Worm (Caenorhabditis elegans) whole organism, young adult: ENCODE data around the gene npax-1.
"Not testable (repeated sequence)": the region's sequence is repeated elsewhere in the genome, so short reads cannot be mapped to it uniquely, and the experiment has no call there.

ENCODE experiments used
- B0035.1 ChIP-seq: sonication (generic microtip); optimal IDR thresholded peaks from 2 replicates; lab custom pipeline; 2016; ENCODE audit warnings: missing genetic modification characterization, mild to moderate bottlenecking, missing compliant biosample characterization, missing genotype, missing genetic modification reagents
- C06A6.2 ChIP-seq: fragments of 200-800 bp; sonication (Bioruptor generic); conservative IDR thresholded peaks from 2 replicates; pipeline ENCODE4 v1.3.6; 2022; ENCODE audit warnings: missing genetic modification characterization, missing compliant biosample characterization
- C17E4.6 ChIP-seq: fragments of 200-800 bp; sonication (Bioruptor generic); IDR thresholded peaks from 2 replicates; pipeline ENCODE4 v1.3.6; 2022; ENCODE audit warnings: missing genetic modification reagents, missing genetic modification characterization, missing compliant biosample characterization
- F57C9.4 ChIP-seq: sonication (generic microtip); optimal IDR thresholded peaks from 2 replicates; lab custom pipeline; 2017; ENCODE audit warnings: mild to moderate bottlenecking, missing genetic modification characterization, missing compliant biosample characterization
- Y79H2A.3 ChIP-seq: fragments of 200-800 bp; sonication (Bioruptor generic); conservative IDR thresholded peaks from 2 replicates; pipeline ENCODE4 v1.3.6; 2022; ENCODE audit warnings: missing genetic modification reagents, missing genetic modification characterization, missing compliant biosample characterization
- Y95B8A.8 ChIP-seq: fragments of 200-800 bp; sonication (Bioruptor generic); IDR thresholded peaks from 2 replicates; pipeline ENCODE4 v1.3.6; 2022; ENCODE audit warnings: missing genetic modification reagents, missing genetic modification characterization, missing compliant biosample characterization
- ZK185.1 ChIP-seq: sonication (generic microtip); optimal IDR thresholded peaks from 2 replicates; lab custom pipeline; 2016; ENCODE audit warnings: mild to moderate bottlenecking, missing genetic modification characterization, missing compliant biosample characterization; ENCODE audit not compliant: poor library complexity, severe bottlenecking
- attf-5 ChIP-seq: fragments of 200-800 bp; sonication (Bioruptor generic); optimal IDR thresholded peaks from 2 replicates; lab custom pipeline; 2018; ENCODE audit warnings: mild to moderate bottlenecking, missing genetic modification characterization, missing compliant biosample characterization
- attf-6 ChIP-seq: fragments of 200-800 bp; sonication (Bioruptor generic); IDR thresholded peaks from 2 replicates; pipeline ENCODE4 v1.3.6; 2022; ENCODE audit warnings: missing genetic modification reagents, missing genetic modification characterization, missing compliant biosample characterization
- egl-18 ChIP-seq: fragments of 200-800 bp; sonication (Bioruptor generic); IDR thresholded peaks from 2 replicates; pipeline ENCODE4 v1.3.6; 2022; ENCODE audit warnings: missing genetic modification reagents, missing genetic modification characterization, missing compliant biosample characterization
- ekl-4 ChIP-seq: fragments of 200-800 bp; sonication (Bioruptor generic); IDR thresholded peaks from 2 replicates; pipeline ENCODE4 v1.3.6; 2022; ENCODE audit warnings: missing genetic modification reagents, missing genetic modification characterization, missing compliant biosample characterization
- hmg-1.2 ChIP-seq: fragments of 200-800 bp; sonication (Bioruptor generic); IDR thresholded peaks from 2 replicates; pipeline ENCODE4 v1.3.6; 2022; ENCODE audit warnings: missing genetic modification reagents, missing genetic modification characterization, missing compliant biosample characterization
- hsf-1 ChIP-seq: fragments of 200-800 bp; sonication (Bioruptor generic); IDR thresholded peaks from 2 replicates; pipeline ENCODE4 v1.3.6; 2022; ENCODE audit warnings: missing genetic modification reagents, missing genetic modification characterization, missing compliant biosample characterization
- let-526 ChIP-seq: fragments of 200-800 bp; sonication (Bioruptor generic); IDR thresholded peaks from 2 replicates; pipeline ENCODE4 v1.3.6; 2022; ENCODE audit warnings: missing genetic modification reagents, missing genetic modification characterization, missing compliant biosample characterization
- let-607 ChIP-seq, 2 experiments: fragments of 200-800 bp in 1 of 2; sonication (Bioruptor generic) in 1 of 2; sonication (generic microtip) in 1 of 2; optimal IDR thresholded peaks; 2 replicates each; lab custom pipeline; 2016 to 2018; ENCODE audit warnings: mild to moderate bottlenecking in 2 of 2, missing compliant biosample characterization in 2 of 2, missing genetic modification characterization in 2 of 2, moderate library complexity in 2 of 2, missing genotype in 1 of 2
- lin-26 ChIP-seq: fragments of 200-800 bp; sonication (Bioruptor generic); IDR thresholded peaks from 2 replicates; pipeline ENCODE4 v1.3.6; 2022; ENCODE audit warnings: missing genetic modification reagents, missing genetic modification characterization, missing compliant biosample characterization
- madf-6 ChIP-seq: fragments of 200-800 bp; sonication (Bioruptor generic); IDR thresholded peaks from 2 replicates; pipeline ENCODE4 v1.3.6; 2022; ENCODE audit warnings: missing genetic modification reagents, missing genetic modification characterization, missing compliant biosample characterization
- nfya-1 ChIP-seq: sonication (generic microtip); optimal IDR thresholded peaks from 2 replicates; lab custom pipeline; 2017; ENCODE audit warnings: antibody characterized with exemption, missing compliant biosample characterization, missing genetic modification characterization, borderline replicate concordance; ENCODE audit not compliant: insufficient read depth
- nfyb-1 ChIP-seq: fragments of 200-800 bp; sonication (Bioruptor generic); IDR thresholded peaks from 2 replicates; pipeline ENCODE4 v1.3.6; 2022; ENCODE audit warnings: missing genetic modification reagents, missing genetic modification characterization, missing compliant biosample characterization
- nhr-80 ChIP-seq: sonication (generic microtip); optimal IDR thresholded peaks from 2 replicates; lab custom pipeline; 2016; ENCODE audit warnings: missing genetic modification characterization, missing compliant biosample characterization
- pbrm-1 ChIP-seq: fragments of 200-800 bp; sonication (Bioruptor generic); IDR thresholded peaks from 2 replicates; pipeline ENCODE4 v1.3.6; 2022; ENCODE audit warnings: missing genetic modification reagents, missing genetic modification characterization, missing compliant biosample characterization
- rpc-1 ChIP-seq, 2 experiments: fragments of 150-350 bp in 1 of 2; sonication (generic microtip) in 1 of 2; optimal IDR thresholded peaks; 2 replicates each; lab custom pipeline; 2014 to 2018; ENCODE audit warnings: missing biosample characterization in 1 of 2, missing genetic modification characterization in 1 of 2, missing genetic modification reagents in 1 of 2, missing genotype in 1 of 2
- sdz-38 ChIP-seq: sonication (generic microtip); optimal IDR thresholded peaks from 2 replicates; lab custom pipeline; 2016; ENCODE audit warnings: missing genotype, missing genetic modification characterization, missing compliant biosample characterization
- snpc-3.4 ChIP-seq: sonication (generic microtip); optimal IDR thresholded peaks from 2 replicates; lab custom pipeline; 2017; ENCODE audit warnings: missing genetic modification characterization, mild to moderate bottlenecking, missing compliant biosample characterization, antibody characterized with exemption, moderate library complexity, missing genotype, missing genetic modification reagents
- snpc-4 ChIP-seq, 5 experiments: fragments of 150-350 bp in 1 of 5; sonication (generic microtip) in 4 of 5; optimal IDR thresholded peaks; 2 replicates each; lab custom pipeline; 2014 to 2018; ENCODE audit warnings: missing genetic modification characterization in 5 of 5, missing biosample characterization in 3 of 5, antibody characterized with exemption in 2 of 5, mild to moderate bottlenecking in 2 of 5, missing compliant biosample characterization in 2 of 5, missing genotype in 2 of 5, moderate library complexity in 2 of 5, missing genetic modification reagents in 1 of 5
- ztf-28 ChIP-seq: fragments of 200-800 bp; sonication (Bioruptor generic); IDR thresholded peaks from 2 replicates; pipeline ENCODE4 v1.3.6; 2022; ENCODE audit warnings: missing genetic modification reagents, missing genetic modification characterization, missing compliant biosample characterization
- ztf-3 ChIP-seq: fragments of 200-800 bp; sonication (Bioruptor generic); optimal IDR thresholded peaks from 2 replicates; lab custom pipeline; 2018; ENCODE audit warnings: mild to moderate bottlenecking, missing genetic modification characterization, missing compliant biosample characterization

The npax-1 gene

DNA sequence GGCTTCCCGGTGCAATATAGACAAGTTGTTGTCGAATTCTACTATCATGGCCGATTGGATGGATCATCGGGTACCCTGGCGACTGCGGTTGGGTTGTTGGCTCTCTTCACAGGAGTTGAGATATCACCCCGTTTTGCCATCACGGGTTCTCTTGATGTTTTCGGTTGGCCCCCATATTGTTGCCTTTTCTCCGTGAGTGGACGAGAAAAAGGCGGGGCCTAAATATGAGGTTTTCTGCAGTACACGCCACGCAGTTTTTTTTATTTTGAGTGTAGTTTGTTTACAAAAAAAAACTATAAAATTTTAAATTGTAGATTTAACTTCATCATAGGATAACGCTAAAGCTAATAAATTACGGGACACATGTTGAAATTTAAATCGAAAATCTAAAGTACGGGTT, 41.2 kb upstream of the npax-1 start:
- TF ChIP-seq hsf-1 (GFP tag; lab: Robert Waterston, UW) (0 out of 2 replicates have a peak, but pooled peaks have one; percentile 56), C17E4.6 (GFP tag; lab: Robert Waterston, UW) (0 out of 2 replicates have a peak, but pooled peaks have one; percentile 30), ekl-4 (GFP tag; lab: Robert Waterston, UW) (peak; percentile 42), madf-6 (GFP tag; lab: Robert Waterston, UW) (peak; percentile 60), ztf-28 (GFP tag; lab: Robert Waterston, UW) (0 out of 2 replicates have a peak, but pooled peaks have one; percentile 32), hmg-1.2 (GFP tag; lab: Robert Waterston, UW) (0 out of 2 replicates have a peak, but pooled peaks have one; percentile 21), pbrm-1 (GFP tag; lab: Robert Waterston, UW) (peak; percentile 44; the same call in 1 of the 2 replicates), nfyb-1 (peak; percentile 30; the same call in 1 of the 2 replicates)

DNA sequence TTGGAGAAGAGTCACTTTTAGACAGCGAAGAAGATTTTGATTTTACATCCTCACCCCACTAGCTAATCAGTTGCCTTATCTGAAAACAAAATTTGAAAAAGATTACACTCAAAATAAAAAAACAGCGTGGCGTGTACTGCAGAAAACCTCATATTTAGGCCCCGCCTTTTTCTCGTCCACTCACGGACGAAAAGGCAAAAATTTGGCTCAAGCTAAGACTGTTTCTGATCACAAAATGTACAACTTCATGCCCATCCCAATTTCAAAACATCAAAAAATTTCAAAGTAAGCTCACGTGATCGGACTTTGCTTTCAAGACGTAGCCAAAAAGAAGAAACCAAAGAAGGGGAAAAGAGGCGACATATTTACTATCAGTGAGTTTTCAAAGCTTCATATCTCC, 40.5 kb upstream of the npax-1 start:
- TF ChIP-seq snpc-4 (GFP tag; optimal IDR thresholded peaks at IDR 0.05; lab: Kevin White, UChicago), result peak; percentile 40
- TF ChIP-seq snpc-4 (tag; optimal IDR thresholded peaks at IDR 0.05; lab: Kevin White, UChicago), result peak in 2 of 4 experiments; percentile 89 to 93
- TF ChIP-seq, all 124 proteins: peak for 1; not testable (repeated sequence) for 123

DNA sequence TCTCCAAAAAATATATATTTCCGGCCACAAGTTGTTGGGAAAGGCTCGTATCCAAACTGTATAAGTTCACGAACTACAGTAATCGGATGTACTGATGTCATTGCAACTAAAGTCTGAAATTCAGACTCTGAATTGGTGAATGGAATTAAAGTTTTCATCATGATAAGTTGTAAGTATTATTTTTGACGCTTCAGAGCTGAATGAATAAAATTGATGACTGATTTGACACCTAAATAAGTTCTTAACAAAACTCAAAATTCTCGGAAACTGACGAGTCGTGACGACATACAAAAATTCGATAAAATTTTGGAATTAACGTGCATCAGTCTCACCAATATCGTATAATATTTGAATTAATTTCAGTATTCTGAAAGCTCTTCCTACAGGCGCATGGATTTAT, 39.1 kb upstream of the npax-1 start, which contains the start of gene F43E2.11:
Gene F43E2.11, minus strand, starts transcription at position 101 of the 400 bp plus-strand sequence.
- TF ChIP-seq C06A6.2 (GFP tag; lab: Robert Waterston, UW); nfya-1 (tag; lab: Kevin White, UChicago); sdz-38: not testable (repeated sequence)

DNA sequence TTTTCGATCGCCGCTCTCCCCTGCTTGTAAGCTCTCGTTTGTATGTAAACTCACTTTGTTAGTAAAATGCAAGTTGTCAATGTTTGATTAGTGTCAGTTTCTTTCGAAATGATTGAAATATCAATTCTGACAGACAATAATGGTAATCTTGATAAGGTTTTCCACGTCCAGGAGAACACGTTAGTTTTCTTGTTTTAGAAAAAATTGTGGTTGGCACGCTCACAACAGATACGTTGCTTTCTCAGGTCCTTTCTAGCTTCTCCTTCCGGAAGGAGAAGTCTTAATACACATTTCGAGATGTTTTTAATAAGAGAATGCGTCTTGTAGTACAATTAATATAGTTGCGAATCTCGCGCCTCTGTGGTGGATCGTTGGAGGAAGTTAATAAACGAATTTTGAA, 37.6 kb upstream of the npax-1 start, which contains the start of gene F43E2.6:
Gene F43E2.6, minus strand, starts transcription at position 101 of the 400 bp plus-strand sequence.
- no peak for TF ChIP-seq Y95B8A.8
- no peak for TF ChIP-seq let-607 (tag; optimal IDR thresholded peaks at IDR 0.05; lab: Kevin White, UChicago)
- no peak for TF ChIP-seq egl-18 (GFP tag; lab: Robert Waterston, UW)
- TF ChIP-seq Y79H2A.3 (GFP tag; lab: Robert Waterston, UW), result no peak
- TF ChIP-seq snpc-3.4 (tag; lab: Kevin White, UChicago), result no peak

DNA sequence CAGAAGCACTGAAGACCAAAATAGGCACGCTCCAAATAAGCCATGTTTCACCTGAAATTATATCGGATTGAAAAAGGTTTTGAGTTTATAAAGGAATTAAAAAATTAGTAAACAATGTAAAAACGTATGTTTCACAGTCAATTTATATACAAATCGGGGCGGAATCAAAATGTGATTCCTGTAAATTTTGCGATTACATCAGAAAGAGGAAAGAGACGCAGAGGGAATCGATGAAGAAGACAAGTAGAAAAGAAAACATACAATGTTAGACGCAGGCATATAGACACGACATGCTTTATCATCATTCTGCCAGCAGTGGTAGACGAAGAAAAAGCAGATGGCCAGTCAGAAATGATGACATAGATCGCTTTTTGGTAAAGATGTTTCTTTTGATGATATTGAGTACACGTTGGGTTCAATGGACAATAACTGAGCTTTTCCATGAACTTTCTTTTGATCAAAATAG, 32.9 kb upstream of the npax-1 start, which contains the start of gene msra-1:
Gene msra-1, minus strand, starts transcription at position 51 of the 466 bp plus-strand sequence.
- no peak for TF ChIP-seq B0035.1 (tag; lab: Kevin White, UChicago)
- peak; percentile 32 for TF ChIP-seq ZK185.1 (tag; lab: Kevin White, UChicago)
- TF ChIP-seq lin-26, result no peak
- TF ChIP-seq nhr-80 (tag; lab: Kevin White, UChicago), result peak; percentile 80
- no peak for TF ChIP-seq let-526
- no peak for TF ChIP-seq attf-6
- no peak for TF ChIP-seq ztf-3 (GFP tag; lab: Kevin White, UChicago)
- peak; percentile 32; the same call in 1 of the 2 replicates for TF ChIP-seq hmg-1.2 (GFP tag; lab: Robert Waterston, UW)
- peak; percentile 22 for TF ChIP-seq attf-5 (GFP tag; lab: Kevin White, UChicago)
- TF ChIP-seq F57C9.4 (tag; lab: Kevin White, UChicago), result no peak
- no peak for TF ChIP-seq rpc-1 (optimal IDR thresholded peaks at IDR 0.05; lab: Kevin White, UChicago)
- TF ChIP-seq rpc-1 (tag; optimal IDR thresholded peaks at IDR 0.05; lab: Kevin White, UChicago), result no peak
